Worm (Caenorhabditis elegans): ENCODE data around the gene nhr-180.

DNA sequence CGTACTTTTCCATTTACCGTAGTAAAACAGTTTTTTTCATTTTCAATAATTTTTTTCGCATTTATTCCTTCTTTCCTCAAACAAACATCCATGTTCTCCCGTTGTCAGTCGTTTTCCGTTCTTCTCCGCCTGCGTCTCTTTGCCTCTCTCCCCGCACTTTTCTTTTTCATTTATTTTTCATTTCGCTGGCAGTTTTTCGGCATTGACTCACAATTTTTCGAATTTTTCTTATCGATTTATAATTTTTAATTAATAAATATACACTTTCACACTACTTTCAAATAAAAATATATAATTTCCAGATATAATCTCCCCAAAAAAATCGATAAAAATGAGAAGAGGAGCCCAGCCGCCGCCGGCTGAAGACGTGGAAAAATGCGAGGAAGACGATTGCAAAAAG is 20.1 kb upstream of the nhr-180 start, which contains the start of gene H25P19.1:
- TF ChIP-seq fkh-10 (GFP tag; optimal IDR thresholded peaks at IDR 0.05), result no peak
- no peak for TF ChIP-seq mes-2 (tag; optimal IDR thresholded peaks at IDR 0.05; ENCODE audit: poor library complexity, severe bottlenecking)
- no peak for TF ChIP-seq unc-39 (tag; optimal IDR thresholded peaks at IDR 0.05)
- no peak for TF ChIP-seq lsy-2 (tag; optimal IDR thresholded peaks at IDR 0.05)
- TF ChIP-seq nhr-10 (tag; optimal IDR thresholded peaks at IDR 0.05), result no peak
- TF ChIP-seq nhr-111 (GFP tag; optimal IDR thresholded peaks at IDR 0.05), result no peak
